Fruit fly (Drosophila melanogaster) whole organism, prepupa: ENCODE measurements around the gene CG12984.
A peak's percentile ranks its signal among the peaks of the same experiment; 100 is the strongest.

Experiments
- Blimp-1 ChIP-seq: fragments of 200-800 bp; sonication (Bioruptor generic); optimal IDR thresholded peaks from 3 replicates; lab custom pipeline; 2017; ENCODE audit warnings: missing biosample characterization, missing genetic modification characterization, mild to moderate bottlenecking, moderate library complexity, missing genetic modification reagents
- CG6276 ChIP-seq: fragments of 200-800 bp; sonication (Bioruptor generic); optimal IDR thresholded peaks from 2 replicates; lab custom pipeline; 2017; ENCODE audit warnings: missing biosample characterization, mild to moderate bottlenecking, missing genetic modification characterization
- CG6854 ChIP-seq: fragments of 200-800 bp; sonication (Bioruptor generic); optimal IDR thresholded peaks from 2 replicates; lab custom pipeline; 2017; ENCODE audit warnings: missing biosample characterization, mild to moderate bottlenecking, missing genetic modification characterization
- Eip75B ChIP-seq: fragments of 200-800 bp; sonication (Bioruptor generic); optimal IDR thresholded peaks from 3 replicates; lab custom pipeline; 2016; ENCODE audit warnings: missing biosample characterization, missing genetic modification characterization
- OdsH ChIP-seq: fragments of 200-800 bp; sonication (Bioruptor generic); optimal IDR thresholded peaks from 3 replicates; lab custom pipeline; 2016; ENCODE audit warnings: missing biosample characterization, missing genetic modification characterization
- Sox102F ChIP-seq: fragments of 200-800 bp; sonication (Bioruptor generic); optimal IDR thresholded peaks from 2 replicates; lab custom pipeline; 2016; ENCODE audit warnings: missing biosample characterization, mild to moderate bottlenecking, missing genetic modification characterization
- dac ChIP-seq: fragments of 200-800 bp; sonication (Bioruptor generic); optimal IDR thresholded peaks from 2 replicates; lab custom pipeline; 2017; ENCODE audit warnings: missing biosample characterization, mild to moderate bottlenecking, missing genetic modification characterization
- fd85E ChIP-seq: fragments of 200-800 bp; sonication (Bioruptor generic); optimal IDR thresholded peaks from 3 replicates; lab custom pipeline; 2016; ENCODE audit warnings: missing biosample characterization, missing genetic modification characterization

dm6 chr3L:20980499-20980898, 11.0 kb upstream of the CG12984 start:
- TF ChIP-seq OdsH (GFP tag; lab: Kevin White, UChicago) (no peak), CG6854 (GFP tag; lab: Kevin White, UChicago) (no peak), Eip75B (GFP tag; lab: Kevin White, UChicago) (no peak), fd85E (GFP tag; lab: Kevin White, UChicago) (no peak), Blimp-1 (GFP tag; lab: Kevin White, UChicago) (no peak), dac (GFP tag; lab: Kevin White, UChicago) (no peak), Sox102F (no peak), CG6276 (peak; percentile 9)
